Worm (Caenorhabditis elegans) whole organism, young adult: Measurements from ENCODE around the gene F49C5.9.

Experiments
- B0019.2 ChIP-seq: fragments of 200-800 bp; sonication (Bioruptor generic); conservative IDR thresholded peaks from 2 replicates; pipeline ENCODE4 v1.3.6; 2022; ENCODE audit warnings: missing genetic modification reagents, missing genetic modification characterization, missing compliant biosample characterization
- B0035.1 ChIP-seq: sonication (generic microtip); optimal IDR thresholded peaks from 2 replicates; lab custom pipeline; 2016; ENCODE audit warnings: missing genetic modification characterization, mild to moderate bottlenecking, missing compliant biosample characterization, missing genotype, missing genetic modification reagents
- B0261.1 ChIP-seq: sonication (generic microtip); optimal IDR thresholded peaks from 2 replicates; lab custom pipeline; 2016; ENCODE audit warnings: mild to moderate bottlenecking, missing genetic modification characterization, moderate library complexity, missing compliant biosample characterization
- C06A6.2 ChIP-seq: fragments of 200-800 bp; sonication (Bioruptor generic); conservative IDR thresholded peaks from 2 replicates; pipeline ENCODE4 v1.3.6; 2022; ENCODE audit warnings: missing genetic modification characterization, missing compliant biosample characterization
- F33H1.4 ChIP-seq: fragments of 200-800 bp; sonication (Bioruptor generic); IDR thresholded peaks from 2 replicates; pipeline ENCODE4 v1.3.6; 2022; ENCODE audit warnings: missing genetic modification reagents, missing genetic modification characterization, missing compliant biosample characterization
- F37B4.10 ChIP-seq: fragments of 200-800 bp; sonication (Bioruptor generic); IDR thresholded peaks from 2 replicates; pipeline ENCODE4 v1.3.6; 2022; ENCODE audit warnings: missing genetic modification characterization, missing compliant biosample characterization
- F39B2.1 ChIP-seq: fragments of 200-800 bp; sonication (Bioruptor generic); IDR thresholded peaks from 2 replicates; pipeline ENCODE4 v1.3.6; 2022; ENCODE audit warnings: missing genetic modification reagents, missing genetic modification characterization, missing compliant biosample characterization
- F55B11.4 ChIP-seq: sonication (generic microtip); optimal IDR thresholded peaks from 2 replicates; lab custom pipeline; 2016; ENCODE audit warnings: missing compliant biosample characterization, missing genetic modification characterization, borderline replicate concordance; ENCODE audit not compliant: insufficient read depth
- K11D2.4 ChIP-seq: fragments of 200-800 bp; sonication (Bioruptor generic); IDR thresholded peaks from 2 replicates; pipeline ENCODE4 v1.3.6; 2022; ENCODE audit warnings: missing genetic modification reagents, missing genetic modification characterization, missing compliant biosample characterization
- Y53G8AR.9 ChIP-seq: fragments of 200-800 bp; sonication (Bioruptor generic); conservative IDR thresholded peaks from 2 replicates; pipeline ENCODE4 v1.3.6; 2022; ENCODE audit warnings: missing genetic modification reagents, missing genetic modification characterization, missing compliant biosample characterization
- Y56A3A.18 ChIP-seq: fragments of 200-800 bp; sonication (Bioruptor generic); IDR thresholded peaks from 2 replicates; pipeline ENCODE4 v1.3.6; 2022; ENCODE audit warnings: missing genetic modification reagents, missing genetic modification characterization, missing compliant biosample characterization
- Y67H2A.10 ChIP-seq: fragments of 200-800 bp; sonication (Bioruptor generic); conservative IDR thresholded peaks from 2 replicates; pipeline ENCODE4 v1.3.6; 2022; ENCODE audit warnings: missing genetic modification reagents, missing genetic modification characterization, missing compliant biosample characterization
- ama-1 ChIP-seq, 3 experiments: fragments of 150-350 bp in 1 of 3; sonication (generic microtip) in 2 of 3; optimal IDR thresholded peaks; 2 replicates each; lab custom pipeline; 2014 to 2018; ENCODE audit warnings: missing biosample characterization in 2 of 3, missing genetic modification characterization in 2 of 3, missing genetic modification reagents in 2 of 3
- attf-5 ChIP-seq: fragments of 200-800 bp; sonication (Bioruptor generic); optimal IDR thresholded peaks from 2 replicates; lab custom pipeline; 2018; ENCODE audit warnings: mild to moderate bottlenecking, missing genetic modification characterization, missing compliant biosample characterization
- cebp-2 ChIP-seq: fragments of 200-800 bp; sonication (Bioruptor generic); IDR thresholded peaks from 2 replicates; pipeline ENCODE4 v1.3.6; 2022; ENCODE audit warnings: missing genetic modification characterization, missing compliant biosample characterization
- ceh-58 ChIP-seq: fragments of 200-800 bp; sonication (Bioruptor generic); IDR thresholded peaks from 2 replicates; pipeline ENCODE4 v1.3.6; 2022; ENCODE audit warnings: missing genetic modification characterization, missing compliant biosample characterization
- ceh-91 ChIP-seq: fragments of 200-800 bp; sonication (Bioruptor generic); IDR thresholded peaks from 2 replicates; pipeline ENCODE4 v1.3.6; 2022; ENCODE audit warnings: missing genetic modification reagents, missing genetic modification characterization, missing compliant biosample characterization
- chd-7 ChIP-seq: sonication (generic microtip); optimal IDR thresholded peaks from 2 replicates; lab custom pipeline; 2016; ENCODE audit warnings: mild to moderate bottlenecking, missing genetic modification characterization, moderate library complexity, missing compliant biosample characterization
- efl-1 ChIP-seq: fragments of 150-350 bp; optimal IDR thresholded peaks from 2 replicates; lab custom pipeline; 2014; ENCODE audit warnings: missing biosample characterization, missing genetic modification reagents, missing genetic modification characterization
- ets-4 ChIP-seq: fragments of 200-800 bp; sonication (Bioruptor generic); optimal IDR thresholded peaks from 2 replicates; lab custom pipeline; 2018; ENCODE audit warnings: mild to moderate bottlenecking, missing genetic modification characterization, missing compliant biosample characterization
- hlh-12 ChIP-seq: sonication (generic microtip); optimal IDR thresholded peaks from 2 replicates; lab custom pipeline; 2016; ENCODE audit warnings: missing genetic modification characterization, missing compliant biosample characterization
- hmg-1.2 ChIP-seq: fragments of 200-800 bp; sonication (Bioruptor generic); IDR thresholded peaks from 2 replicates; pipeline ENCODE4 v1.3.6; 2022; ENCODE audit warnings: missing genetic modification reagents, missing genetic modification characterization, missing compliant biosample characterization
- hmg-20 ChIP-seq: fragments of 200-800 bp; sonication (Bioruptor generic); IDR thresholded peaks from 2 replicates; pipeline ENCODE4 v1.3.6; 2022; ENCODE audit warnings: missing genetic modification reagents, missing genetic modification characterization, missing compliant biosample characterization
- hrde-1 ChIP-seq: sonication (generic microtip); optimal IDR thresholded peaks from 2 replicates; lab custom pipeline; 2016; ENCODE audit warnings: missing genetic modification characterization, mild to moderate bottlenecking, missing compliant biosample characterization, moderate library complexity, missing genotype, missing genetic modification reagents, borderline replicate concordance
- hsf-1 ChIP-seq: fragments of 200-800 bp; sonication (Bioruptor generic); IDR thresholded peaks from 2 replicates; pipeline ENCODE4 v1.3.6; 2022; ENCODE audit warnings: missing genetic modification reagents, missing genetic modification characterization, missing compliant biosample characterization
- lag-1 ChIP-seq: fragments of 200-800 bp; sonication (Bioruptor generic); IDR thresholded peaks from 2 replicates; pipeline ENCODE4 v1.3.6; 2022; ENCODE audit warnings: missing genetic modification reagents, missing genetic modification characterization, missing compliant biosample characterization
- lin-26 ChIP-seq: fragments of 200-800 bp; sonication (Bioruptor generic); IDR thresholded peaks from 2 replicates; pipeline ENCODE4 v1.3.6; 2022; ENCODE audit warnings: missing genetic modification reagents, missing genetic modification characterization, missing compliant biosample characterization
- lin-40 ChIP-seq: sonication (generic microtip); optimal IDR thresholded peaks from 2 replicates; lab custom pipeline; 2016; ENCODE audit warnings: missing genetic modification characterization, mild to moderate bottlenecking, missing compliant biosample characterization, missing genotype, missing genetic modification reagents
- madf-3 ChIP-seq: fragments of 200-800 bp; sonication (Bioruptor generic); IDR thresholded peaks from 2 replicates; pipeline ENCODE4 v1.3.6; 2022; ENCODE audit warnings: missing genetic modification reagents, missing genetic modification characterization, missing compliant biosample characterization
- madf-6 ChIP-seq: fragments of 200-800 bp; sonication (Bioruptor generic); IDR thresholded peaks from 2 replicates; pipeline ENCODE4 v1.3.6; 2022; ENCODE audit warnings: missing genetic modification reagents, missing genetic modification characterization, missing compliant biosample characterization
- madf-8 ChIP-seq: fragments of 200-800 bp; sonication (Bioruptor generic); conservative IDR thresholded peaks from 2 replicates; pipeline ENCODE4 v1.3.6; 2022; ENCODE audit warnings: missing genetic modification reagents, missing genetic modification characterization, missing compliant biosample characterization
- mes-4 ChIP-seq: sonication (generic microtip); optimal IDR thresholded peaks from 2 replicates; lab custom pipeline; 2016; ENCODE audit warnings: missing genotype, missing genetic modification characterization, missing compliant biosample characterization
- mxl-1 ChIP-seq: sonication (generic microtip); optimal IDR thresholded peaks from 2 replicates; lab custom pipeline; 2016; ENCODE audit warnings: missing genetic modification characterization, missing compliant biosample characterization
- nfyb-1 ChIP-seq: fragments of 200-800 bp; sonication (Bioruptor generic); IDR thresholded peaks from 2 replicates; pipeline ENCODE4 v1.3.6; 2022; ENCODE audit warnings: missing genetic modification reagents, missing genetic modification characterization, missing compliant biosample characterization
- nhr-80 ChIP-seq: sonication (generic microtip); optimal IDR thresholded peaks from 2 replicates; lab custom pipeline; 2016; ENCODE audit warnings: missing genetic modification characterization, missing compliant biosample characterization
- pbrm-1 ChIP-seq: fragments of 200-800 bp; sonication (Bioruptor generic); IDR thresholded peaks from 2 replicates; pipeline ENCODE4 v1.3.6; 2022; ENCODE audit warnings: missing genetic modification reagents, missing genetic modification characterization, missing compliant biosample characterization
- pha-4 ChIP-seq: fragments of 150-350 bp; sonication (generic microtip); optimal IDR thresholded peaks from 2 replicates; lab custom pipeline; 2014; ENCODE audit warnings: missing biosample characterization, missing genetic modification reagents, missing genetic modification characterization
- rcor-1 ChIP-seq: fragments of 200-800 bp; sonication (Bioruptor generic); IDR thresholded peaks from 2 replicates; pipeline ENCODE4 v1.3.6; 2022; ENCODE audit warnings: missing genetic modification reagents, missing genetic modification characterization, missing compliant biosample characterization
- repo-1 ChIP-seq: sonication (generic microtip); optimal IDR thresholded peaks from 2 replicates; lab custom pipeline; 2017; ENCODE audit warnings: mild to moderate bottlenecking, missing genetic modification characterization, missing compliant biosample characterization
- sdz-38 ChIP-seq: sonication (generic microtip); optimal IDR thresholded peaks from 2 replicates; lab custom pipeline; 2016; ENCODE audit warnings: missing genotype, missing genetic modification characterization, missing compliant biosample characterization
- snpc-3.4 ChIP-seq: sonication (generic microtip); optimal IDR thresholded peaks from 2 replicates; lab custom pipeline; 2017; ENCODE audit warnings: missing genetic modification characterization, mild to moderate bottlenecking, missing compliant biosample characterization, antibody characterized with exemption, moderate library complexity, missing genotype, missing genetic modification reagents
- sptf-2 ChIP-seq: fragments of 200-800 bp; sonication (Bioruptor generic); optimal IDR thresholded peaks from 2 replicates; lab custom pipeline; 2018; ENCODE audit warnings: mild to moderate bottlenecking, missing genetic modification characterization, missing compliant biosample characterization
- tbx-9 ChIP-seq: sonication (generic microtip); optimal IDR thresholded peaks from 2 replicates; lab custom pipeline; 2016; ENCODE audit warnings: borderline replicate concordance, missing genetic modification characterization, inconsistent platforms, missing compliant biosample characterization
- xnd-1 ChIP-seq: sonication (generic microtip); optimal IDR thresholded peaks from 2 replicates; lab custom pipeline; 2016; ENCODE audit warnings: missing genotype, missing genetic modification reagents, missing genetic modification characterization, missing compliant biosample characterization
- ztf-22 ChIP-seq: fragments of 200-800 bp; sonication (Bioruptor generic); optimal IDR thresholded peaks from 2 replicates; lab custom pipeline; 2018; ENCODE audit warnings: mild to moderate bottlenecking, missing genetic modification characterization, moderate library complexity, missing compliant biosample characterization
- ztf-6 ChIP-seq: fragments of 200-800 bp; sonication (Bioruptor generic); IDR thresholded peaks from 2 replicates; pipeline ENCODE4 v1.3.6; 2022; ENCODE audit warnings: missing genetic modification reagents, missing genetic modification characterization, missing compliant biosample characterization

The F49C5.9 gene

ce11 chrII:12519616-12520015, 24.8 kb downstream of the F49C5.9 start, which contains the start of gene ceh-99:
TSS of gene ceh-99 (plus strand) at chrII:12519981.
- TF ChIP-seq B0261.1 (tag; lab: Kevin White, UChicago) (no peak), lin-26 (GFP tag; lab: Robert Waterston, UW) (no peak), madf-3 (GFP tag; lab: Robert Waterston, UW) (0 out of 2 replicates have a peak, but pooled peaks have one; percentile 42), pbrm-1 (GFP tag; lab: Robert Waterston, UW) (peak; percentile 53; the same call in 1 of the 2 replicates), hmg-20 (GFP tag; lab: Robert Waterston, UW) (no peak), madf-6 (peak; percentile 76), hsf-1 (peak; percentile 11; the same call in 1 of the 2 replicates), tbx-9 (tag; lab: Kevin White, UChicago) (no peak), ztf-22 (GFP tag; lab: Kevin White, UChicago) (no peak), Y56A3A.18 (GFP tag; lab: Robert Waterston, UW) (peak; percentile 14; the same call in 1 of the 2 replicates), hlh-12 (tag; lab: Kevin White, UChicago) (no peak), ceh-58 (GFP tag; lab: Robert Waterston, UW) (no peak), efl-1 (GFP tag; lab: Kevin White, UChicago) (peak; percentile 73), cebp-2 (GFP tag; lab: Robert Waterston, UW) (no peak), nfyb-1 (GFP tag; lab: Robert Waterston, UW) (no peak), rcor-1 (GFP tag; lab: Robert Waterston, UW) (no peak), madf-8 (GFP tag; lab: Robert Waterston, UW) (peak; percentile 50; the same call in 1 of the 2 replicates), ceh-91 (GFP tag; lab: Robert Waterston, UW) (no peak), xnd-1 (tag; lab: Kevin White, UChicago) (no peak), hrde-1 (tag; lab: Kevin White, UChicago) (no peak), hmg-1.2 (GFP tag; lab: Robert Waterston, UW) (peak; percentile 45; the same call in 1 of the 2 replicates), attf-5 (GFP tag; lab: Kevin White, UChicago) (no peak)
- TF ChIP-seq, all 124 proteins: peak for 8

DNA sequence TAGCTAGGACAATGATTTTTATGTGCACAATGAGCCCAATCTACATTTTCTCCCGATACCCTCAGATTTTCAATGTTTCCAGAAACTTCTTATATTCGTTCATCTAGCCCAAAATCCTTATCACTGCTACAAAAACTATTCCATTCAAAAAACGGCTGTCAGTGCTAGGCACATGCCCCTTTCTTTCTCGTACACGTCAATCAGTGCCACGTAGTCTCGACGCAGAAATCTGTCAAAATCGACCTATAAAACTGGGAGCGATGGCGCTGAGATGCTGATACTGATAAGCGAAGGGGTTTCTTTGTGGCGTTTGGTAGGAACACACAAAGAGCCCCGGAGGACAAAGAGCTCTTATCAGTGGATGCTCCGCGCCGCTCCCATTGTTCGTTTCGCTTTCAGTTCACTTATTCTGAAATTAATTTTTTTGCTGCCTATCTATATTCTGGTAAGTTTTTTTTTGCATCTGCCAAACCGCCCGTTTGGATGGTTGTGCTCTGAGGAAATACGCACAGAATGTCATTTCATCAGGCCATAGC, 25.6 kb downstream of the F49C5.9 start, which contains the start of gene srh-70:
Gene srh-70, minus strand, starts transcription at position 51 of the 536 bp plus-strand sequence.
- TF ChIP-seq mes-4 (tag; lab: Kevin White, UChicago) = no peak
- no peak for TF ChIP-seq ztf-6 (GFP tag; lab: Robert Waterston, UW)
- TF ChIP-seq pbrm-1 (GFP tag; lab: Robert Waterston, UW) = no peak
- TF ChIP-seq F37B4.10 (GFP tag; lab: Robert Waterston, UW) = no peak
- TF ChIP-seq lag-1 (GFP tag; lab: Robert Waterston, UW) = no peak
- 0 out of 2 replicates have a peak, but pooled peaks have one; percentile 24 for TF ChIP-seq C06A6.2 (GFP tag; lab: Robert Waterston, UW)
- TF ChIP-seq Y53G8AR.9 = peak; percentile 72
- TF ChIP-seq tbx-9 (tag; lab: Kevin White, UChicago) = no peak
- TF ChIP-seq F55B11.4 (tag; lab: Kevin White, UChicago) = no peak
- TF ChIP-seq F39B2.1 (GFP tag; lab: Robert Waterston, UW) = no peak
- TF ChIP-seq Y67H2A.10 (GFP tag; lab: Robert Waterston, UW) = no peak
- TF ChIP-seq K11D2.4 (GFP tag; lab: Robert Waterston, UW) = 0 out of 2 replicates have a peak, but pooled peaks have one; percentile 15
- no peak for TF ChIP-seq snpc-3.4 (tag; lab: Kevin White, UChicago)
- TF ChIP-seq lin-26 (GFP tag; lab: Robert Waterston, UW) = no peak
- peak; percentile 96 for TF ChIP-seq nhr-80
- TF ChIP-seq F33H1.4 (GFP tag; lab: Robert Waterston, UW) = no peak
- peak; percentile 29 for TF ChIP-seq repo-1 (tag; lab: Kevin White, UChicago)
- no peak for TF ChIP-seq ama-1 (optimal IDR thresholded peaks at IDR 0.05; lab: Kevin White, UChicago)
- no peak for TF ChIP-seq ama-1 (GFP tag; optimal IDR thresholded peaks at IDR 0.05; lab: Kevin White, UChicago)
- no peak for TF ChIP-seq B0261.1 (tag; lab: Kevin White, UChicago)
- no peak for TF ChIP-seq B0019.2
- no peak for TF ChIP-seq sptf-2 (GFP tag; lab: Kevin White, UChicago)
- no peak for TF ChIP-seq pha-4
- no peak for TF ChIP-seq ceh-58 (GFP tag; lab: Robert Waterston, UW)
- peak; percentile 76 for TF ChIP-seq chd-7
- no peak for TF ChIP-seq sdz-38 (tag; lab: Kevin White, UChicago)
- peak; percentile 21 for TF ChIP-seq ets-4 (GFP tag; lab: Kevin White, UChicago)
- peak; percentile 48 for TF ChIP-seq lin-40 (tag; lab: Kevin White, UChicago)
- TF ChIP-seq mxl-1 = no peak
- TF ChIP-seq hmg-20 (GFP tag; lab: Robert Waterston, UW) = no peak
- TF ChIP-seq B0035.1 = no peak
